Fruit fly (Drosophila melanogaster) whole organism, embryonic: Measurements from ENCODE around the gene Jupiter.

Source experiments
- Antp ChIP-seq: fragments of 200-800 bp; sonication (Bioruptor generic); optimal IDR thresholded peaks from 3 replicates; lab custom pipeline; 2016; ENCODE audit warnings: missing biosample characterization, missing genetic modification characterization
- Bteb2 ChIP-seq: fragments of 200-800 bp; sonication (Bioruptor generic); optimal IDR thresholded peaks from 2 replicates; lab custom pipeline; 2016; ENCODE audit warnings: missing biosample characterization, missing genetic modification characterization
- CG10979 ChIP-seq: fragments of 200-800 bp; sonication (Bioruptor generic); optimal IDR thresholded peaks from 2 replicates; lab custom pipeline; 2018; ENCODE audit warnings: missing biosample characterization, mild to moderate bottlenecking, missing genetic modification characterization, moderate library complexity
- CG11247 ChIP-seq: fragments of 200-800 bp; sonication (Bioruptor generic); IDR thresholded peaks from 2 replicates; pipeline ENCODE4 v1.3.6; 2022; ENCODE audit warnings: missing biosample characterization, missing genetic modification characterization
- CG12071 ChIP-seq: fragments of 200-800 bp; sonication (Bioruptor generic); optimal IDR thresholded peaks from 3 replicates; lab custom pipeline; 2018; ENCODE audit warnings: missing biosample characterization, mild to moderate bottlenecking, missing genetic modification characterization
- CG13296 ChIP-seq: fragments of 200-800 bp; sonication (Bioruptor generic); optimal IDR thresholded peaks from 3 replicates; lab custom pipeline; 2018; ENCODE audit warnings: missing biosample characterization, mild to moderate bottlenecking, missing genetic modification characterization
- CG14050 ChIP-seq: fragments of 200-800 bp; sonication (Bioruptor generic); IDR thresholded peaks from 3 replicates; pipeline ENCODE4 v1.3.6; 2022; ENCODE audit warnings: missing biosample characterization, missing genetic modification characterization
- CG14441 ChIP-seq: fragments of 200-800 bp; sonication (Bioruptor generic); IDR thresholded peaks from 2 replicates; pipeline ENCODE4 v1.3.6; 2022; ENCODE audit warnings: missing biosample characterization, missing genetic modification characterization
- CG1529 ChIP-seq: fragments of 200-800 bp; sonication (Bioruptor generic); optimal IDR thresholded peaks from 3 replicates; lab custom pipeline; 2018; ENCODE audit warnings: missing biosample characterization, missing genetic modification characterization
- CG15479 ChIP-seq: fragments of 200-800 bp; sonication (Bioruptor generic); optimal IDR thresholded peaks from 3 replicates; lab custom pipeline; 2019; ENCODE audit warnings: missing biosample characterization, mild to moderate bottlenecking, missing genetic modification characterization, moderate library complexity
- CG1647 ChIP-seq: fragments of 200-800 bp; sonication (Bioruptor generic); optimal IDR thresholded peaks from 3 replicates; lab custom pipeline; 2016; ENCODE audit warnings: missing biosample characterization, missing genetic modification characterization
- CG17802 ChIP-seq: fragments of 200-800 bp; sonication (Bioruptor generic); optimal IDR thresholded peaks from 2 replicates; lab custom pipeline; 2018; ENCODE audit warnings: missing biosample characterization, mild to moderate bottlenecking, missing genetic modification characterization, moderate library complexity
- CG2889 ChIP-seq: fragments of 200-800 bp; sonication (Bioruptor generic); IDR thresholded peaks from 3 replicates; pipeline ENCODE4 v1.3.6; 2022; ENCODE audit warnings: missing biosample characterization, missing genetic modification characterization
- CG32532 ChIP-seq: fragments of 200-800 bp; sonication (Bioruptor generic); IDR thresholded peaks from 2 replicates; pipeline ENCODE4 v1.3.6; 2022; ENCODE audit warnings: missing biosample characterization, missing genetic modification characterization
- CG3838 ChIP-seq: fragments of 200-800 bp; sonication (Bioruptor generic); optimal IDR thresholded peaks from 3 replicates; lab custom pipeline; 2016; ENCODE audit warnings: missing biosample characterization, missing genetic modification characterization
- CG4360 ChIP-seq: fragments of 200-800 bp; sonication (Bioruptor generic); IDR thresholded peaks from 2 replicates; pipeline ENCODE4 v1.3.6; 2022; ENCODE audit warnings: missing biosample characterization, missing genetic modification characterization
- CG4820 ChIP-seq: fragments of 200-800 bp; sonication (Bioruptor generic); optimal IDR thresholded peaks from 3 replicates; lab custom pipeline; 2016; ENCODE audit warnings: missing biosample characterization, missing genetic modification characterization
- CG6272 ChIP-seq: fragments of 200-800 bp; sonication (Bioruptor generic); IDR thresholded peaks from 2 replicates; pipeline ENCODE4 v1.3.6; 2022; ENCODE audit warnings: missing biosample characterization, missing genetic modification characterization
- CG6689 ChIP-seq: fragments of 200-800 bp; sonication (Bioruptor generic); IDR thresholded peaks from 2 replicates; pipeline ENCODE4 v1.3.6; 2022; ENCODE audit warnings: missing biosample characterization, missing genetic modification characterization
- CG6791 ChIP-seq: fragments of 200-800 bp; sonication (Bioruptor generic); IDR thresholded peaks from 3 replicates; pipeline ENCODE4 v1.3.6; 2022; ENCODE audit warnings: missing biosample characterization, missing genetic modification characterization; ENCODE audit not compliant: partially characterized antibody
- CG7963 ChIP-seq: fragments of 200-800 bp; sonication (Bioruptor generic); IDR thresholded peaks from 3 replicates; pipeline ENCODE4 v1.3.6; 2022; ENCODE audit warnings: missing biosample characterization, missing genetic modification characterization; ENCODE audit not compliant: partially characterized antibody
- CG8290 ChIP-seq, 3 experiments: fragments of 200-800 bp; sonication (Bioruptor generic); optimal IDR thresholded peaks; 2 replicates each; lab custom pipeline; 2016 to 2019; ENCODE audit warnings: missing biosample characterization in 3 of 3, missing genetic modification characterization in 3 of 3, mild to moderate bottlenecking in 2 of 3, moderate library complexity in 1 of 3
- CG9609 ChIP-seq: fragments of 200-800 bp; sonication (Bioruptor generic); optimal IDR thresholded peaks from 3 replicates; lab custom pipeline; 2016; ENCODE audit warnings: missing biosample characterization, missing genetic modification characterization
- Chrac-16 ChIP-seq: fragments of 200-800 bp; sonication (Bioruptor generic); optimal IDR thresholded peaks from 3 replicates; lab custom pipeline; 2016; ENCODE audit warnings: missing biosample characterization, missing genetic modification characterization
- Jarid2 ChIP-seq: fragments of 200-800 bp; sonication (Bioruptor generic); optimal IDR thresholded peaks from 3 replicates; lab custom pipeline; 2017; ENCODE audit warnings: mild to moderate bottlenecking, missing biosample characterization, missing genetic modification reagents, missing genetic modification characterization
- Lhr ChIP-seq: fragments of 200-800 bp; sonication (Bioruptor generic); optimal IDR thresholded peaks from 3 replicates; lab custom pipeline; 2017; ENCODE audit warnings: mild to moderate bottlenecking, missing biosample characterization, missing genetic modification reagents, missing genetic modification characterization
- Mad ChIP-seq: fragments of 200-800 bp; sonication (Bioruptor generic); optimal IDR thresholded peaks from 2 replicates; lab custom pipeline; 2016; ENCODE audit warnings: missing biosample characterization, missing genetic modification characterization
- Meics ChIP-seq: fragments of 200-800 bp; sonication (Bioruptor generic); optimal IDR thresholded peaks from 2 replicates; lab custom pipeline; 2017; ENCODE audit warnings: missing biosample characterization, mild to moderate bottlenecking, missing genetic modification characterization
- Neu2 ChIP-seq: fragments of 200-800 bp; sonication (Bioruptor generic); optimal IDR thresholded peaks from 3 replicates; lab custom pipeline; 2016; ENCODE audit warnings: missing biosample characterization, missing genetic modification characterization, borderline replicate concordance
- Opbp ChIP-seq: fragments of 200-800 bp; sonication (Bioruptor generic); IDR thresholded peaks from 3 replicates; pipeline ENCODE4 v1.3.6; 2022; ENCODE audit warnings: missing biosample characterization, missing genetic modification characterization; ENCODE audit not compliant: partially characterized antibody
- Taf1 ChIP-seq: fragments of 200-800 bp; sonication (Bioruptor generic); IDR thresholded peaks from 2 replicates; pipeline ENCODE4 v1.3.6; 2022; ENCODE audit warnings: missing biosample characterization, missing genetic modification characterization
- Vsx1 ChIP-seq: fragments of 200-800 bp; sonication (Bioruptor generic); optimal IDR thresholded peaks from 2 replicates; lab custom pipeline; 2017; ENCODE audit warnings: missing biosample characterization, mild to moderate bottlenecking, missing genetic modification characterization, missing genetic modification reagents
- Xrp1 ChIP-seq: fragments of 200-800 bp; sonication (Bioruptor generic); IDR thresholded peaks from 2 replicates; pipeline ENCODE4 v1.3.6; 2022; ENCODE audit warnings: missing biosample characterization, missing genetic modification characterization
- ab ChIP-seq: fragments of 200-800 bp; sonication (Bioruptor generic); optimal IDR thresholded peaks from 2 replicates; lab custom pipeline; 2016; ENCODE audit warnings: missing biosample characterization, missing genetic modification characterization
- ash1 ChIP-seq: fragments of 200-800 bp; sonication (Bioruptor generic); optimal IDR thresholded peaks from 2 replicates; lab custom pipeline; 2018; ENCODE audit warnings: missing biosample characterization, mild to moderate bottlenecking, missing genetic modification characterization
- bcd ChIP-seq: fragments of 200-800 bp; sonication (Bioruptor generic); optimal IDR thresholded peaks from 2 replicates; lab custom pipeline; 2017; ENCODE audit warnings: missing biosample characterization, mild to moderate bottlenecking, missing genetic modification characterization
- crol ChIP-seq: fragments of 200-800 bp; sonication (Bioruptor generic); IDR thresholded peaks from 2 replicates; pipeline ENCODE4 v1.3.6; 2022; ENCODE audit warnings: missing biosample characterization, missing genetic modification characterization
- da ChIP-seq: fragments of 200-800 bp; sonication (Bioruptor generic); optimal IDR thresholded peaks from 2 replicates; lab custom pipeline; 2016; ENCODE audit warnings: missing biosample characterization, missing genetic modification characterization
- dm ChIP-seq: fragments of 200-800 bp; sonication (Bioruptor generic); optimal IDR thresholded peaks from 3 replicates; lab custom pipeline; 2016; ENCODE audit warnings: missing biosample characterization, missing genetic modification characterization
- dysf ChIP-seq: fragments of 200-800 bp; sonication (Bioruptor generic); IDR thresholded peaks from 3 replicates; pipeline ENCODE4 v1.3.6; 2022; ENCODE audit warnings: missing biosample characterization, missing genetic modification characterization
- fru ChIP-seq: fragments of >200 bp; optimal IDR thresholded peaks from 2 replicates; lab custom pipeline; 2017
- gce ChIP-seq: fragments of 200-800 bp; sonication (Bioruptor generic); IDR thresholded peaks from 3 replicates; pipeline ENCODE4 v1.3.6; 2022; ENCODE audit warnings: missing biosample characterization, missing genetic modification characterization
- klu ChIP-seq: fragments of 200-800 bp; sonication (Bioruptor generic); IDR thresholded peaks from 2 replicates; pipeline ENCODE4 v1.3.6; 2022; ENCODE audit warnings: missing biosample characterization, missing genetic modification characterization
- kni ChIP-seq: fragments of 200-800 bp; sonication (Bioruptor generic); optimal IDR thresholded peaks from 3 replicates; lab custom pipeline; 2017; ENCODE audit warnings: mild to moderate bottlenecking, missing biosample characterization, missing genetic modification reagents, missing genetic modification characterization
- mam ChIP-seq: fragments of 200-800 bp; sonication (Bioruptor generic); optimal IDR thresholded peaks from 3 replicates; lab custom pipeline; 2016; ENCODE audit warnings: missing biosample characterization, missing genetic modification characterization
- ro ChIP-seq: fragments of 200-800 bp; sonication (Bioruptor generic); IDR thresholded peaks from 2 replicates; pipeline ENCODE4 v1.3.6; 2022; ENCODE audit warnings: missing biosample characterization, missing genetic modification characterization
- sens-2 ChIP-seq: fragments of 200-800 bp; sonication (Bioruptor generic); IDR thresholded peaks from 2 replicates; pipeline ENCODE4 v1.3.6; 2022; ENCODE audit warnings: missing biosample characterization, missing genetic modification characterization
- shn ChIP-seq: fragments of 200-800 bp; sonication (Bioruptor generic); optimal IDR thresholded peaks from 3 replicates; lab custom pipeline; 2016; ENCODE audit warnings: missing biosample characterization, missing genetic modification characterization
- slbo ChIP-seq: fragments of 200-800 bp; sonication (Bioruptor generic); IDR thresholded peaks from 2 replicates; pipeline ENCODE4 v1.3.6; 2022; ENCODE audit warnings: missing biosample characterization, missing genetic modification characterization
- sna ChIP-seq: fragments of 200-800 bp; sonication (Bioruptor generic); IDR thresholded peaks from 2 replicates; pipeline ENCODE4 v1.3.6; 2022; ENCODE audit warnings: missing biosample characterization, missing genetic modification characterization; ENCODE audit not compliant: partially characterized antibody
- trh ChIP-seq: fragments of 200-800 bp; sonication (Bioruptor generic); optimal IDR thresholded peaks from 2 replicates; lab custom pipeline; 2016; ENCODE audit warnings: missing biosample characterization, missing genetic modification characterization
- zfh1 ChIP-seq: fragments of 200-800 bp; sonication (Bioruptor generic); IDR thresholded peaks from 3 replicates; pipeline ENCODE4 v1.3.6; 2022; ENCODE audit warnings: missing biosample characterization, missing genetic modification characterization

The Jupiter gene

DNA sequence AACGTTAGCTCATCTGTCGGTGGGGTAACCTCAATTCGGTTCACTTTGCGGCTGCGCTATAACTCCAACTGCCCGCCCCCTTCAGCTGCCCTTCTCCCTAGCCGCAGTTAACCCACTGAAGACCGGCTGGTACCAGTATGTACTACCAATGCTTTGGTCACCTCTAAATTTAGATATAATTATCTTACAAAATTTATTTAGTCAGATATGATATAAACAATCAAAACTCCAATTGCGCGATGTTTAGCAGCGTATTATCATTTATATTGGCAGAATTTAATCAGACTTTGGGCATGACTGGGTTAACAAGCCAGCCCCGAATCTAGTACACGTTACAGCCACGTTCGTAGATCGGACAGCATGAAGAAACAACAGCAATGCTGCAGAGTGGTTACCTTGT lies 42.0 kb upstream of the Jupiter start (continued):
- no peak for TF ChIP-seq CG6791 (GFP tag; lab: Robert Waterston, UW)
- no peak for TF ChIP-seq Vsx1 (GFP tag; lab: Kevin White, UChicago)
- TF ChIP-seq fru = no peak
- no peak for TF ChIP-seq trh (GFP tag; lab: Kevin White, UChicago)
- TF ChIP-seq mam (GFP tag; lab: Kevin White, UChicago) = no peak
- peak; percentile 30 for TF ChIP-seq CG4820 (GFP tag; lab: Kevin White, UChicago)
- no peak for TF ChIP-seq CG3838 (GFP tag; lab: Kevin White, UChicago)
- TF ChIP-seq ab (GFP tag; lab: Kevin White, UChicago) = no peak
- TF ChIP-seq CG11247 (GFP tag; lab: Robert Waterston, UW) = no peak
- TF ChIP-seq ro (GFP tag; lab: Robert Waterston, UW) = no peak
- TF ChIP-seq CG6272 = no peak
- no peak for TF ChIP-seq kni (GFP tag; lab: Kevin White, UChicago)
- TF ChIP-seq Chrac-16 (GFP tag; lab: Kevin White, UChicago) = peak; percentile 7
- TF ChIP-seq slbo (GFP tag; lab: Robert Waterston, UW) = peak; percentile 21; the same call in 1 of the 2 replicates
- no peak for TF ChIP-seq dm (GFP tag; lab: Kevin White, UChicago)
- no peak for TF ChIP-seq CG6689 (GFP tag; lab: Robert Waterston, UW)
- no peak for TF ChIP-seq shn
- no peak for TF ChIP-seq CG4360 (GFP tag; lab: Robert Waterston, UW)
- no peak for TF ChIP-seq ash1 (GFP tag; lab: Kevin White, UChicago)
- TF ChIP-seq sna (GFP tag; lab: Robert Waterston, UW) = no peak
- TF ChIP-seq CG13296 (GFP tag; lab: Kevin White, UChicago) = peak; percentile 51
- 0 out of 3 replicates have a peak, but pooled peaks have one; percentile 28 for TF ChIP-seq zfh1 (GFP tag; lab: Robert Waterston, UW)
- TF ChIP-seq klu (GFP tag; lab: Robert Waterston, UW) = no peak
- peak; percentile 25 for TF ChIP-seq Meics (GFP tag; lab: Kevin White, UChicago)
- no peak for TF ChIP-seq da (GFP tag; lab: Kevin White, UChicago)
- TF ChIP-seq Taf1 (GFP tag; lab: Robert Waterston, UW) = no peak
- TF ChIP-seq CG2889 (GFP tag; lab: Robert Waterston, UW) = no peak
- TF ChIP-seq CG1529 = no peak
- TF ChIP-seq Opbp (GFP tag; lab: Robert Waterston, UW) = no peak
- peak; percentile 12 for TF ChIP-seq bcd (GFP tag; lab: Kevin White, UChicago)
- TF ChIP-seq CG7963 (GFP tag; lab: Robert Waterston, UW) = no peak
- TF ChIP-seq CG10979 (tag; lab: Kevin White, UChicago) = peak; percentile 36
- TF ChIP-seq CG14441 (GFP tag; lab: Robert Waterston, UW) = peak; percentile 70
- TF ChIP-seq crol (GFP tag; lab: Robert Waterston, UW) = peak; percentile 35
- peak; percentile 38; the same call in 1 of the 2 replicates for TF ChIP-seq CG32532 (GFP tag; lab: Robert Waterston, UW)
- TF ChIP-seq gce = no peak
- no peak for TF ChIP-seq CG15479 (GFP tag; lab: Kevin White, UChicago)
- TF ChIP-seq dysf (GFP tag; lab: Robert Waterston, UW) = peak; percentile 70
- no peak for TF ChIP-seq Neu2 (GFP tag; lab: Kevin White, UChicago)
- peak; percentile 32; the same call in 1 of the 2 replicates for TF ChIP-seq Xrp1 (GFP tag; lab: Robert Waterston, UW)
- no peak for TF ChIP-seq Antp (GFP tag; lab: Kevin White, UChicago)
- TF ChIP-seq CG1647 (GFP tag; lab: Kevin White, UChicago) = no peak
- no peak for TF ChIP-seq CG9609 (GFP tag; lab: Kevin White, UChicago)
- TF ChIP-seq CG17802 (tag; lab: Kevin White, UChicago) = no peak
- TF ChIP-seq CG8290 (GFP tag; optimal IDR thresholded peaks at IDR 0.05; lab: Kevin White, UChicago) = no peak
- TF ChIP-seq CG8290 (tag; optimal IDR thresholded peaks at IDR 0.05; lab: Kevin White, UChicago) = peak in 1 of 2 experiments; percentile 57
- TF ChIP-seq CG14050 (GFP tag; lab: Robert Waterston, UW) = peak; percentile 52; the same call in 2 of the 3 replicates
- peak; percentile 54 for TF ChIP-seq CG12071
- no peak for TF ChIP-seq Lhr (GFP tag; lab: Kevin White, UChicago)
- TF ChIP-seq Jarid2 (GFP tag; lab: Kevin White, UChicago) = peak; percentile 11
- TF ChIP-seq Bteb2 = no peak
- TF ChIP-seq sens-2 = no peak
- TF ChIP-seq Mad (GFP tag; lab: Kevin White, UChicago) = no peak
